Worm (Caenorhabditis elegans): ENCODE measurements around the gene T09F3.2.

ce11 chrII:10389776-10390175 is 1.2 kb upstream of the T09F3.2 start:
- TF ChIP-seq klf-2 (GFP tag; conservative IDR thresholded peaks at IDR 0.05) (no peak), cog-1 (tag; optimal IDR thresholded peaks at IDR 0.05) (no peak)

Data from whole organism, midembryonic.